Fruit fly (Drosophila melanogaster) whole organism, embryonic: Measurements from ENCODE around the gene sphe.

Experiments used
- B-H1 ChIP-seq: fragments of 200-800 bp; sonication (Bioruptor generic); IDR thresholded peaks from 3 replicates; pipeline ENCODE4 v1.3.6; 2022; ENCODE audit warnings: missing biosample characterization, missing genetic modification characterization
- CG10147 ChIP-seq: fragments of 200-800 bp; sonication (Bioruptor generic); optimal IDR thresholded peaks from 2 replicates; lab custom pipeline; 2019; ENCODE audit warnings: missing biosample characterization, mild to moderate bottlenecking, missing genetic modification characterization, moderate library complexity
- CG1024 ChIP-seq: fragments of 200-800 bp; sonication (Bioruptor generic); IDR thresholded peaks from 2 replicates; pipeline ENCODE4 v1.3.6; 2022; ENCODE audit warnings: missing biosample characterization, missing genetic modification characterization
- CG10274 ChIP-seq: fragments of 200-800 bp; sonication (Bioruptor generic); optimal IDR thresholded peaks from 3 replicates; lab custom pipeline; 2017; ENCODE audit warnings: missing biosample characterization, mild to moderate bottlenecking, missing genetic modification characterization
- CG11560 ChIP-seq: fragments of 200-800 bp; sonication (Bioruptor generic); IDR thresholded peaks from 3 replicates; pipeline ENCODE4 v1.3.6; 2022; ENCODE audit warnings: missing biosample characterization, missing genetic modification characterization
- CG12299 ChIP-seq: fragments of 200-800 bp; sonication (Bioruptor generic); optimal IDR thresholded peaks from 2 replicates; lab custom pipeline; 2018; ENCODE audit warnings: missing biosample characterization, mild to moderate bottlenecking, missing genetic modification characterization
- CG12769 ChIP-seq: fragments of 200-800 bp; sonication (Bioruptor generic); optimal IDR thresholded peaks from 2 replicates; lab custom pipeline; 2019; ENCODE audit warnings: missing biosample characterization, mild to moderate bottlenecking, missing genetic modification characterization, moderate library complexity
- CG14014 ChIP-seq: fragments of 200-800 bp; sonication (Bioruptor generic); IDR thresholded peaks from 2 replicates; pipeline ENCODE4 v1.3.6; 2022; ENCODE audit warnings: missing biosample characterization, missing genetic modification characterization
- CG14860 ChIP-seq: fragments of 200-800 bp; sonication (Bioruptor generic); IDR thresholded peaks from 3 replicates; pipeline ENCODE4 v1.3.6; 2022; ENCODE audit warnings: missing biosample characterization, missing genetic modification characterization; ENCODE audit not compliant: partially characterized antibody
- CG1529 ChIP-seq: fragments of 200-800 bp; sonication (Bioruptor generic); optimal IDR thresholded peaks from 3 replicates; lab custom pipeline; 2018; ENCODE audit warnings: missing biosample characterization, missing genetic modification characterization
- CG1647 ChIP-seq: fragments of 200-800 bp; sonication (Bioruptor generic); optimal IDR thresholded peaks from 3 replicates; lab custom pipeline; 2016; ENCODE audit warnings: missing biosample characterization, missing genetic modification characterization
- CG2116 ChIP-seq: fragments of 200-800 bp; sonication (Bioruptor generic); optimal IDR thresholded peaks from 3 replicates; lab custom pipeline; 2018; ENCODE audit warnings: missing biosample characterization, mild to moderate bottlenecking, missing genetic modification characterization
- CG2202 ChIP-seq: fragments of 200-800 bp; sonication (Bioruptor generic); optimal IDR thresholded peaks from 2 replicates; lab custom pipeline; 2018; ENCODE audit warnings: missing biosample characterization, mild to moderate bottlenecking, missing genetic modification characterization
- CG2875 ChIP-seq: fragments of 200-800 bp; sonication (Bioruptor generic); optimal IDR thresholded peaks from 2 replicates; lab custom pipeline; 2017; ENCODE audit warnings: missing biosample characterization, mild to moderate bottlenecking, missing genetic modification characterization, missing genetic modification reagents
- CG3163 ChIP-seq: fragments of 200-800 bp; sonication (Bioruptor generic); optimal IDR thresholded peaks from 3 replicates; lab custom pipeline; 2016; ENCODE audit warnings: missing biosample characterization, missing genetic modification characterization
- CG34224 ChIP-seq: fragments of 200-800 bp; sonication (Bioruptor generic); IDR thresholded peaks from 3 replicates; pipeline ENCODE4 v1.3.6; 2022; ENCODE audit warnings: missing biosample characterization, missing genetic modification characterization; ENCODE audit not compliant: partially characterized antibody
- CG4328 ChIP-seq: fragments of 200-800 bp; sonication (Bioruptor generic); optimal IDR thresholded peaks from 3 replicates; lab custom pipeline; 2017; ENCODE audit warnings: missing biosample characterization, missing genetic modification reagents, missing genetic modification characterization
- CG43689 ChIP-seq: fragments of 200-800 bp; sonication (Bioruptor generic); IDR thresholded peaks from 2 replicates; pipeline ENCODE4 v1.3.6; 2022; ENCODE audit warnings: missing biosample characterization, missing genetic modification characterization
- CG4730 ChIP-seq: fragments of 200-800 bp; sonication (Bioruptor generic); IDR thresholded peaks from 2 replicates; pipeline ENCODE4 v1.3.6; 2022; ENCODE audit warnings: missing biosample characterization, missing genetic modification characterization
- CG9437 ChIP-seq: fragments of 200-800 bp; sonication (Bioruptor generic); optimal IDR thresholded peaks from 2 replicates; lab custom pipeline; 2018; ENCODE audit warnings: missing biosample characterization, mild to moderate bottlenecking, missing genetic modification characterization
- CTCF ChIP-seq: fragments of 200-800 bp; sonication (Bioruptor generic); optimal IDR thresholded peaks from 2 replicates; lab custom pipeline; 2017; ENCODE audit warnings: missing biosample characterization, mild to moderate bottlenecking, missing genetic modification characterization, moderate library complexity
- Chrac-16 ChIP-seq: fragments of 200-800 bp; sonication (Bioruptor generic); optimal IDR thresholded peaks from 3 replicates; lab custom pipeline; 2016; ENCODE audit warnings: missing biosample characterization, missing genetic modification characterization
- Dref ChIP-seq: fragments of 200-800 bp; sonication (Bioruptor generic); IDR thresholded peaks from 2 replicates; pipeline ENCODE4 v1.3.6; 2022; ENCODE audit warnings: missing biosample characterization, missing genetic modification characterization
- E2f2 ChIP-seq: fragments of 200-800 bp; sonication (Bioruptor generic); IDR thresholded peaks from 2 replicates; pipeline ENCODE4 v1.3.6; 2022; ENCODE audit warnings: missing biosample characterization, missing genetic modification characterization
- Jarid2 ChIP-seq: fragments of 200-800 bp; sonication (Bioruptor generic); optimal IDR thresholded peaks from 3 replicates; lab custom pipeline; 2017; ENCODE audit warnings: mild to moderate bottlenecking, missing biosample characterization, missing genetic modification reagents, missing genetic modification characterization
- Kr ChIP-seq: fragments of 200-800 bp; sonication (Bioruptor generic); optimal IDR thresholded peaks from 2 replicates; lab custom pipeline; 2017; ENCODE audit warnings: missing biosample characterization, mild to moderate bottlenecking, missing genetic modification characterization
- Meics ChIP-seq: fragments of 200-800 bp; sonication (Bioruptor generic); optimal IDR thresholded peaks from 2 replicates; lab custom pipeline; 2017; ENCODE audit warnings: missing biosample characterization, mild to moderate bottlenecking, missing genetic modification characterization
- Neu2 ChIP-seq: fragments of 200-800 bp; sonication (Bioruptor generic); optimal IDR thresholded peaks from 3 replicates; lab custom pipeline; 2016; ENCODE audit warnings: missing biosample characterization, missing genetic modification characterization, borderline replicate concordance
- Nf-YA ChIP-seq: fragments of 200-800 bp; sonication (Bioruptor generic); IDR thresholded peaks from 2 replicates; pipeline ENCODE4 v1.3.6; 2022; ENCODE audit warnings: missing biosample characterization, missing genetic modification characterization
- bbx ChIP-seq: fragments of 200-800 bp; sonication (Bioruptor generic); IDR thresholded peaks from 2 replicates; pipeline ENCODE4 v1.3.6; 2022; ENCODE audit warnings: missing biosample characterization, missing genetic modification characterization; ENCODE audit not compliant: partially characterized antibody
- br ChIP-seq: fragments of >200 bp; optimal IDR thresholded peaks from 2 replicates; lab custom pipeline; 2017
- bsh ChIP-seq, 2 experiments: fragments of 200-800 bp; sonication (Bioruptor generic); optimal IDR thresholded peaks; 2 replicates each; lab custom pipeline; 2017 to 2018; ENCODE audit warnings: mild to moderate bottlenecking in 2 of 2, missing biosample characterization in 2 of 2, missing genetic modification characterization in 2 of 2, moderate library complexity in 1 of 2
- danr ChIP-seq: fragments of 200-800 bp; sonication (Bioruptor generic); IDR thresholded peaks from 2 replicates; pipeline ENCODE4 v1.3.6; 2022; ENCODE audit warnings: missing biosample characterization, missing genetic modification characterization
- emc ChIP-seq: fragments of 200-800 bp; sonication (Bioruptor generic); optimal IDR thresholded peaks from 2 replicates; lab custom pipeline; 2016; ENCODE audit warnings: missing biosample characterization, missing genetic modification characterization
- hb ChIP-seq: fragments of 200-800 bp; sonication (Bioruptor generic); IDR thresholded peaks from 3 replicates; pipeline ENCODE4 v1.3.6; 2022; ENCODE audit warnings: missing biosample characterization, missing genetic modification characterization; ENCODE audit not compliant: partially characterized antibody
- inv ChIP-seq: fragments of 200-800 bp; sonication (Bioruptor generic); IDR thresholded peaks from 2 replicates; pipeline ENCODE4 v1.3.6; 2022; ENCODE audit warnings: missing biosample characterization, missing genetic modification characterization; ENCODE audit not compliant: partially characterized antibody
- jing ChIP-seq: fragments of 200-800 bp; sonication (Bioruptor generic); optimal IDR thresholded peaks from 2 replicates; lab custom pipeline; 2018; ENCODE audit warnings: missing biosample characterization, mild to moderate bottlenecking, missing genetic modification characterization
- kay ChIP-seq: fragments of 200-800 bp; sonication (Bioruptor generic); optimal IDR thresholded peaks from 2 replicates; lab custom pipeline; 2016; ENCODE audit warnings: missing biosample characterization, missing genetic modification characterization
- ken ChIP-seq: fragments of 200-800 bp; sonication (Bioruptor generic); IDR thresholded peaks from 3 replicates; pipeline ENCODE4 v1.3.6; 2022; ENCODE audit warnings: missing biosample characterization, missing genetic modification characterization
- luna ChIP-seq: fragments of 200-800 bp; sonication (Bioruptor generic); optimal IDR thresholded peaks from 2 replicates; lab custom pipeline; 2016; ENCODE audit warnings: missing biosample characterization, missing genetic modification characterization
- org-1 ChIP-seq: fragments of 200-800 bp; sonication (Bioruptor generic); optimal IDR thresholded peaks from 2 replicates; lab custom pipeline; 2017; ENCODE audit warnings: missing biosample characterization, missing genetic modification characterization
- ro ChIP-seq: fragments of 200-800 bp; sonication (Bioruptor generic); IDR thresholded peaks from 2 replicates; pipeline ENCODE4 v1.3.6; 2022; ENCODE audit warnings: missing biosample characterization, missing genetic modification characterization
- sens ChIP-seq: fragments of 200-800 bp; sonication (Bioruptor generic); peaks from one replicate; lab custom pipeline; 2016; ENCODE audit warnings: missing biosample characterization, missing genetic modification characterization
- sob ChIP-seq: fragments of 200-800 bp; sonication (Bioruptor generic); IDR thresholded peaks from 2 replicates; pipeline ENCODE4 v1.3.6; 2022; ENCODE audit warnings: missing biosample characterization, missing genetic modification characterization
- stc ChIP-seq: fragments of 200-800 bp; sonication (Bioruptor generic); IDR thresholded peaks from 2 replicates; pipeline ENCODE4 v1.3.6; 2022; ENCODE audit warnings: missing biosample characterization, missing genetic modification characterization
- trem ChIP-seq: fragments of 200-800 bp; optimal IDR thresholded peaks from 3 replicates; lab custom pipeline; 2019; ENCODE audit warnings: missing biosample characterization, mild to moderate bottlenecking, missing genetic modification characterization, moderate library complexity
- twi ChIP-seq: fragments of 200-800 bp; optimal IDR thresholded peaks from 2 replicates; lab custom pipeline; 2019; ENCODE audit warnings: missing biosample characterization, mild to moderate bottlenecking, missing genetic modification characterization, moderate library complexity
- unc-4 ChIP-seq: fragments of 200-800 bp; sonication (Bioruptor generic); IDR thresholded peaks from 2 replicates; pipeline ENCODE4 v1.3.6; 2022; ENCODE audit warnings: missing biosample characterization, missing genetic modification characterization; ENCODE audit not compliant: partially characterized antibody
- vnd ChIP-seq: fragments of 200-800 bp; sonication (Bioruptor generic); IDR thresholded peaks from 3 replicates; pipeline ENCODE4 v1.3.6; 2022; ENCODE audit warnings: missing biosample characterization, missing genetic modification characterization; ENCODE audit not compliant: partially characterized antibody

Gene sphe

dm6 chrX:16654931-16655409 is 46.8 kb downstream of the sphe start, which contains the start of the genes Nemp and r (continued):
- TF ChIP-seq Nf-YA (GFP tag; lab: Robert Waterston, UW) (no peak), vnd (peak; percentile 62; the same call in 2 of the 3 replicates), E2f2 (GFP tag; lab: Robert Waterston, UW) (peak; percentile 79), stc (GFP tag; lab: Robert Waterston, UW) (no peak), bsh (GFP tag; optimal IDR thresholded peaks at IDR 0.05; lab: Kevin White, UChicago) (no peak), emc (no peak), jing (GFP tag; lab: Kevin White, UChicago) (no peak), CG2202 (tag; lab: Kevin White, UChicago) (no peak), CG4730 (GFP tag; lab: Robert Waterston, UW) (no peak), CG43689 (GFP tag; lab: Robert Waterston, UW) (no peak), CG12769 (tag; lab: Kevin White, UChicago) (no peak), CG4328 (GFP tag; lab: Kevin White, UChicago) (no peak), Neu2 (GFP tag; lab: Kevin White, UChicago) (no peak), CG1024 (GFP tag; lab: Robert Waterston, UW) (no peak), CG3163 (no peak), hb (GFP tag; lab: Robert Waterston, UW) (peak; percentile 68; the same call in 1 of the 3 replicates), CG14860 (GFP tag; lab: Robert Waterston, UW) (peak; percentile 49; the same call in 1 of the 3 replicates), CG1647 (no peak), luna (no peak), Meics (GFP tag; lab: Kevin White, UChicago) (no peak), CG12299 (tag; lab: Kevin White, UChicago) (no peak), CG34224 (GFP tag; lab: Robert Waterston, UW) (0 out of 3 replicates have a peak, but pooled peaks have one; percentile 19), danr (GFP tag; lab: Robert Waterston, UW) (no peak), CG10147 (GFP tag; lab: Kevin White, UChicago) (no peak), ro (GFP tag; lab: Robert Waterston, UW) (no peak), br (lab: Kevin White, UChicago) (no peak), CG14014 (GFP tag; lab: Robert Waterston, UW) (no peak), ken (GFP tag; lab: Robert Waterston, UW) (no peak), CG10274 (GFP tag; lab: Kevin White, UChicago) (no peak)

dm6 chrX:16651625-16652024 is 50.1 kb downstream of the sphe start:
- TF ChIP-seq org-1 (GFP tag; lab: Kevin White, UChicago): no peak

dm6 chrX:16651098-16651497 is 50.7 kb downstream of the sphe start, which contains the start of the genes CG32573 and CG42512:
Gene CG32573, plus strand, starts transcription at chrX:16651376.
Gene CG42512, plus strand, starts transcription at chrX:16651376.
- TF ChIP-seq CG11560 (tag; lab: Robert Waterston, UW): no peak
- TF ChIP-seq twi (tag; lab: Kevin White, UChicago): no peak
- peak; percentile 71 for TF ChIP-seq unc-4 (GFP tag; lab: Robert Waterston, UW)
- peak; percentile 41 for TF ChIP-seq trem (tag; lab: Kevin White, UChicago)
- no peak for TF ChIP-seq kay (GFP tag; lab: Kevin White, UChicago)
- TF ChIP-seq CG1529 (GFP tag; lab: Kevin White, UChicago): no peak
- peak; percentile 6 for TF ChIP-seq sens
- TF ChIP-seq sob (GFP tag; lab: Robert Waterston, UW): 0 out of 2 replicates have a peak, but pooled peaks have one; percentile 23
- TF ChIP-seq E2f2 (GFP tag; lab: Robert Waterston, UW): peak; percentile 96
- TF ChIP-seq CTCF (GFP tag; lab: Kevin White, UChicago): peak; percentile 38
- TF ChIP-seq CG2116 (GFP tag; lab: Kevin White, UChicago): peak; percentile 71
- peak; percentile 77 for TF ChIP-seq CG9437 (GFP tag; lab: Kevin White, UChicago)
- TF ChIP-seq Kr (GFP tag; lab: Kevin White, UChicago): no peak
- peak; percentile 77 for TF ChIP-seq Dref (GFP tag; lab: Robert Waterston, UW)
- no peak for TF ChIP-seq Chrac-16 (GFP tag; lab: Kevin White, UChicago)
- TF ChIP-seq bbx (GFP tag; lab: Robert Waterston, UW): peak; percentile 78
- TF ChIP-seq B-H1 (GFP tag; lab: Robert Waterston, UW): no peak
- peak; percentile 38; the same call in 1 of the 3 replicates for TF ChIP-seq CG14860 (GFP tag; lab: Robert Waterston, UW)
- TF ChIP-seq inv (GFP tag; lab: Robert Waterston, UW): peak; percentile 44; the same call in 1 of the 2 replicates
- no peak for TF ChIP-seq Jarid2 (GFP tag; lab: Kevin White, UChicago)
- no peak for TF ChIP-seq CG2875
